Fruit fly (Drosophila melanogaster): ENCODE results near the gene CG9921.
A peak's percentile ranks its signal among the peaks of the same experiment; 100 is the strongest.

Gene CG9921

dm6 chrX:16335107-16335642 is 1.8 kb upstream of the CG9921 start (continued):
- peak in 1 of 2 experiments; percentile 14 for TF ChIP-seq Eip74EF (GFP tag; optimal IDR thresholded peaks at IDR 0.05)
- TF ChIP-seq Ravus (GFP tag; IDR thresholded peaks at IDR 0.05): peak; percentile 49; the same call in 1 of the 2 replicates
- no peak for TF ChIP-seq gsb-n (tag; optimal IDR thresholded peaks at IDR 0.05)
- TF ChIP-seq Lhr (GFP tag; optimal IDR thresholded peaks at IDR 0.05): no peak
- 0 out of 2 replicates have a peak, but pooled peaks have one; percentile 18 for TF ChIP-seq Scr (GFP tag; IDR thresholded peaks at IDR 0.05; ENCODE audit: partially characterized antibody)
- no peak for TF ChIP-seq Hr78 (GFP tag; optimal IDR thresholded peaks at IDR 0.05)
- no peak for TF ChIP-seq cato (GFP tag; optimal IDR thresholded peaks at IDR 0.05; ENCODE audit: borderline replicate concordance)
- TF ChIP-seq D (optimal IDR thresholded peaks at IDR 0.05): no peak
- TF ChIP-seq D (GFP tag; optimal IDR thresholded peaks at IDR 0.05): peak; percentile 40
- peak; percentile 21 for TF ChIP-seq CG10462 (GFP tag; optimal IDR thresholded peaks at IDR 0.05)
- peak; percentile 43; the same call in 1 of the 2 replicates for TF ChIP-seq amos (GFP tag; IDR thresholded peaks at IDR 0.05; ENCODE audit: partially characterized antibody)
- no peak for TF ChIP-seq TFAM (GFP tag; optimal IDR thresholded peaks at IDR 0.05)
- TF ChIP-seq CG14441 (GFP tag; IDR thresholded peaks at IDR 0.05): peak; percentile 82
- no peak for TF ChIP-seq tx (GFP tag; optimal IDR thresholded peaks at IDR 0.05)
- peak; percentile 26 for TF ChIP-seq Atf3 (GFP tag; optimal IDR thresholded peaks at IDR 0.05)
- peak; percentile 33 for TF ChIP-seq disco-r (GFP tag; optimal IDR thresholded peaks at IDR 0.05)
- peak; percentile 57; the same call in 1 of the 3 replicates for TF ChIP-seq ken (GFP tag; IDR thresholded peaks at IDR 0.05)
- peak; percentile 17 for TF ChIP-seq CG2202 (tag; optimal IDR thresholded peaks at IDR 0.05)
- peak; percentile 60 for TF ChIP-seq her (GFP tag; optimal IDR thresholded peaks at IDR 0.05)
- no peak for TF ChIP-seq dan (GFP tag; IDR thresholded peaks at IDR 0.05)
- TF ChIP-seq chm (GFP tag; IDR thresholded peaks at IDR 0.05): peak; percentile 70; the same call in 1 of the 2 replicates
- no peak for TF ChIP-seq CG42726 (GFP tag; IDR thresholded peaks at IDR 0.05; ENCODE audit: partially characterized antibody)
- peak; percentile 81 for TF ChIP-seq Xrp1 (GFP tag; IDR thresholded peaks at IDR 0.05)
- peak; percentile 41 for TF ChIP-seq D19B (GFP tag; optimal IDR thresholded peaks at IDR 0.05)
- peak; percentile 49 for TF ChIP-seq Side (GFP tag; optimal IDR thresholded peaks at IDR 0.05)
- TF ChIP-seq eve (GFP tag; optimal IDR thresholded peaks at IDR 0.05): peak in 1 of 2 experiments; percentile 89
- peak; percentile 60 for TF ChIP-seq fu2 (GFP tag; optimal IDR thresholded peaks at IDR 0.05)
- peak; percentile 75; the same call in 2 of the 3 replicates for TF ChIP-seq B-H1 (GFP tag; IDR thresholded peaks at IDR 0.05)
- TF ChIP-seq CG18011 (GFP tag; optimal IDR thresholded peaks at IDR 0.05): peak; percentile 63
- TF ChIP-seq Sry-δ (GFP tag; optimal IDR thresholded peaks at IDR 0.05): peak; percentile 44
- TF ChIP-seq al (GFP tag; IDR thresholded peaks at IDR 0.05): peak; percentile 75
- peak; percentile 50; the same call in 1 of the 2 replicates for TF ChIP-seq CG10321 (GFP tag; IDR thresholded peaks at IDR 0.05)
- TF ChIP-seq Ets97D (GFP tag; optimal IDR thresholded peaks at IDR 0.05): peak; percentile 39
- peak; percentile 8 for TF ChIP-seq CG8924 (tag; optimal IDR thresholded peaks at IDR 0.05)
- peak; percentile 60 for TF ChIP-seq gsb (GFP tag; IDR thresholded peaks at IDR 0.05)
- 0 out of 2 replicates have a peak, but pooled peaks have one; percentile 50 for TF ChIP-seq toy (GFP tag; IDR thresholded peaks at IDR 0.05)
- TF ChIP-seq CG6683 (GFP tag; optimal IDR thresholded peaks at IDR 0.05): no peak
- peak; percentile 14 for TF ChIP-seq CG4707 (GFP tag; optimal IDR thresholded peaks at IDR 0.05)
- TF ChIP-seq Mrtf (GFP tag; IDR thresholded peaks at IDR 0.05): peak; percentile 73
- TF ChIP-seq Dfd (GFP tag; optimal IDR thresholded peaks at IDR 0.05): no peak
- no peak for TF ChIP-seq Doc3 (GFP tag; IDR thresholded peaks at IDR 0.05; ENCODE audit: partially characterized antibody)
- peak; percentile 62 for TF ChIP-seq CG33213 (GFP tag; optimal IDR thresholded peaks at IDR 0.05)
- TF ChIP-seq CG11504 (tag; optimal IDR thresholded peaks at IDR 0.05): no peak
- no peak for TF ChIP-seq emc (GFP tag; optimal IDR thresholded peaks at IDR 0.05)
- peak; percentile 21 for TF ChIP-seq CG10979 (tag; optimal IDR thresholded peaks at IDR 0.05)
- peak; percentile 79 for TF ChIP-seq CG6689 (GFP tag; IDR thresholded peaks at IDR 0.05)
- peak; percentile 57 for TF ChIP-seq Hand (GFP tag; optimal IDR thresholded peaks at IDR 0.05)
- TF ChIP-seq CG32767 (GFP tag; IDR thresholded peaks at IDR 0.05): peak; percentile 57
- TF ChIP-seq CG10959 (GFP tag; IDR thresholded peaks at IDR 0.05): peak; percentile 58; the same call in 1 of the 2 replicates
- TF ChIP-seq CG11247 (GFP tag; IDR thresholded peaks at IDR 0.05): no peak
